Fruit fly (Drosophila melanogaster): ENCODE results near the gene CG42637.

The CG42637 gene

DNA sequence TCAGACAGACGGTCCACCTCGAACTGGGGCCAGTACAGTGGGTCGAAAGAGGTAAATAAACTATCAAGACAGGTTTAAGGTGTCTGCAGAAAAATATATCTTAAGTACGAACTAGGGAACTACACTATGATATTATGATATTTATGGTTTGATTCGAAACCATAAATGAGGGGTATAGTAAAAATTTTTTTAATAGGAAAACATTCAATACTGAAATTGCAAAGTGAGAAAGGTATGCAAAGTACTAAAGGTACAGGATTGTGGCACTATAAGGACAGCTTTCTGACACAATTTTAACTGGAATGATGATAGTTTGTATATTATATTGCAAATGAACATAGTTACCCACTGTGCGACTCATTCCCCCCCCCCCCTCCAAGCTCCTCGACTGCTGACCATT lies 117.3 kb downstream of the CG42637 start:
- TF ChIP-seq CG17801 (GFP tag; optimal IDR thresholded peaks at IDR 0.05; ENCODE audit: partially characterized antibody) = no peak

DNA sequence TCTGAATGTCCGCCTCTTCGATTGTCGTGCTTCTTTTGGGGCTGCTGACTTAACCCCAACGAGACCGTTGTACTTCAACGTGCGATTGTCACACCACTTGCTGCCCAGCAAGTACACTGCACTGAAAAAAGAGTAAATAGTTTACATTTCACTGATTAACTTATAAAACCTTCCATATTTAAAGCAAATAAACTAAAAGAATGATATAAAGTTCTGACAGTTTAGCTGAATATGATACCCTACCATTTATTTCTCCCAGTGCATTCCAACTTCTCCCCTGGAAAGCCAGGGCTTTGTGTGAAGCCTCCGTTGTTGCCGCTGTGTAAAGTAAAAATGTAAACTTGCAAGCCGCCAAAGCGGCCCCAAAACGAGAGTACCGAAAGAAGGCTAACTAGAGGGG lies 119.1 kb downstream of the CG42637 start:
- TF ChIP-seq CG17801 (GFP tag; optimal IDR thresholded peaks at IDR 0.05; ENCODE audit: partially characterized antibody) = no peak

DNA sequence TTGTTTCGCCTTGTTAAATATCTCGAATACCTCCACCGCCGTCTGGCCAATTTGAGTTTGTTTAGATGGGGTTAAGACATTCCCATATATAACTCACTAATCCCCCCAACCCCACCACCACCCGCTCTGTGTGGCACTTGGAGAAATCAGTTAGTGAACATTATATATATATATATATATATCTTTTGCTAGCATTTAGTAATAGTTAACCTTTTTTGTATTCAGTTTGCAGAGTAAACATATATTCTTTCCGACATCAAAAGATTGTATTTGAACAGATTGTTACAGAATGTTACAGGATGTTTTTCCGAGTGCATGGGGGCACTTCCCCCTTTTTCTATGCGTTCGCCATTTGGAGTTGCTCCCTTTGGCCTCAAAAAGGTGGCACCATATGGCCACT lies 122.9 kb downstream of the CG42637 start:
- no peak for TF ChIP-seq CG17801 (GFP tag; optimal IDR thresholded peaks at IDR 0.05; ENCODE audit: partially characterized antibody)

All from ovary, adult (tissue).